Fruit fly (Drosophila melanogaster) whole organism: ENCODE results near the gene RpL40.

Experiments
- CG8478 ChIP-seq: fragments of >200 bp; optimal IDR thresholded peaks from 2 replicates; lab custom pipeline; 2018; ENCODE audit warnings: inconsistent platforms
- Dll ChIP-seq: fragments of >200 bp; optimal IDR thresholded peaks from 2 replicates; lab custom pipeline; 2017
- EcR ChIP-seq, 2 experiments: fragments of >200 bp; optimal IDR thresholded peaks; 2 replicates each; lab custom pipeline; 2017; ENCODE audit warnings: missing biosample characterization in 2 of 2, missing genetic modification characterization in 2 of 2, missing genetic modification reagents in 2 of 2
- pan ChIP-seq: fragments of >200 bp; optimal IDR thresholded peaks from 2 replicates; lab custom pipeline; 2017
- psq ChIP-seq: fragments of >200 bp; optimal IDR thresholded peaks from 2 replicates; lab custom pipeline; 2017

DNA sequence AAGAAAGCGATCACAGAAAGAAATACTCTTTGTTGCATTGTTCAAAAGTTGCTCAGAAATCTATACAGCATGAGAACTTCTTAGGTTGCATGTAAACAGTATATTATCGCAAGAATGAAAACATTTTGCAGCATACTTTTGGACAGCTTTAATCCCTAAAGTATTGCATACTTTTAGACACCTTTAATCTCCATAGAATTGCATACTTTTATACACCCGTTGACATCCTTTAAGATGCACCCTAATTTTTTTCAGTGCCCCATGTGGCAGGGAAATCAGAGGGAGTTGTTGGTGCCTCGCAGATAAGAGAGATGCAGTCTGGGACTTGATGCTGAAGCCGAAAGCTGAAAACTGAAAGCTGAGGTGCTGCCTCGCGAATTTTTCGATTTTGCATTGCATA, 48.1 kb upstream of the RpL40 start:
- TF ChIP-seq Dll (no peak), pan (lab: Kevin White, UChicago) (no peak), EcR (GFP tag; optimal IDR thresholded peaks at IDR 0.05; lab: Kevin White, UChicago) (no peak), CG8478 (lab: Kevin White, UChicago) (no peak), psq (lab: Kevin White, UChicago) (no peak)
